Worm (Caenorhabditis elegans) whole organism, L2 larva: ENCODE data around the gene gpd-2.

Experiments used
- alr-1 ChIP-seq: fragments of 150-350 bp; optimal IDR thresholded peaks from 2 replicates; lab custom pipeline; 2014; ENCODE audit warnings: missing biosample characterization, missing genetic modification characterization
- lin-13 ChIP-seq: fragments of 150-350 bp; optimal IDR thresholded peaks from 2 replicates; lab custom pipeline; 2014; ENCODE audit warnings: missing biosample characterization, missing genetic modification reagents, missing genetic modification characterization
- nhr-129 ChIP-seq: fragments of 150-350 bp; optimal IDR thresholded peaks from 2 replicates; lab custom pipeline; 2014; ENCODE audit warnings: missing biosample characterization, missing genetic modification characterization
- nhr-25 ChIP-seq: fragments of 150-350 bp; sonication (generic microtip); optimal IDR thresholded peaks from 3 replicates; lab custom pipeline; 2014; ENCODE audit warnings: missing biosample characterization, missing genetic modification characterization
- skn-1 ChIP-seq: sonication (generic microtip); optimal IDR thresholded peaks from 2 replicates; lab custom pipeline; 2017; ENCODE audit warnings: missing biosample characterization, missing genetic modification characterization
- ztf-4 ChIP-seq: fragments of 150-350 bp; optimal IDR thresholded peaks from 2 replicates; lab custom pipeline; 2014; ENCODE audit warnings: missing biosample characterization, missing genetic modification characterization

- TF ChIP-seq nhr-129 (tag; lab: Kevin White, UChicago): no peak
- no peak for TF ChIP-seq lin-13
- no peak for TF ChIP-seq skn-1
- no peak for TF ChIP-seq nhr-25 (tag; lab: Kevin White, UChicago)
- TF ChIP-seq alr-1 (tag; lab: Kevin White, UChicago): no peak
- no peak for TF ChIP-seq ztf-4
Measured at ce11 chrX:3163972-3164575, 49.6 kb upstream of the gpd-2 start, which contains the start of gene syx-6.
